Fruit fly (Drosophila melanogaster) whole organism, embryonic: Measurements from ENCODE around the gene CG34398.

Experiments
- Adf1 ChIP-seq: fragments of 200-800 bp; sonication (Bioruptor generic); IDR thresholded peaks from 2 replicates; pipeline ENCODE4 v1.3.6; 2022; ENCODE audit warnings: missing biosample characterization, missing genetic modification characterization
- Asciz ChIP-seq: fragments of 200-800 bp; sonication (Bioruptor generic); optimal IDR thresholded peaks from 2 replicates; lab custom pipeline; 2017; ENCODE audit warnings: missing biosample characterization, mild to moderate bottlenecking, missing genetic modification characterization, missing genetic modification reagents
- CG1024 ChIP-seq: fragments of 200-800 bp; sonication (Bioruptor generic); IDR thresholded peaks from 2 replicates; pipeline ENCODE4 v1.3.6; 2022; ENCODE audit warnings: missing biosample characterization, missing genetic modification characterization
- CG10959 ChIP-seq: fragments of 200-800 bp; sonication (Bioruptor generic); IDR thresholded peaks from 2 replicates; pipeline ENCODE4 v1.3.6; 2022; ENCODE audit warnings: missing biosample characterization, missing genetic modification characterization
- CG11723 ChIP-seq: fragments of 200-800 bp; sonication (Bioruptor generic); optimal IDR thresholded peaks from 2 replicates; lab custom pipeline; 2017; ENCODE audit warnings: missing biosample characterization, mild to moderate bottlenecking, missing genetic modification characterization
- CG12299 ChIP-seq: fragments of 200-800 bp; sonication (Bioruptor generic); optimal IDR thresholded peaks from 2 replicates; lab custom pipeline; 2018; ENCODE audit warnings: missing biosample characterization, mild to moderate bottlenecking, missing genetic modification characterization
- CG13424 ChIP-seq: fragments of 200-800 bp; sonication (Bioruptor generic); optimal IDR thresholded peaks from 2 replicates; lab custom pipeline; 2019; ENCODE audit warnings: missing biosample characterization, mild to moderate bottlenecking, missing genetic modification characterization, moderate library complexity
- CG13775 ChIP-seq: fragments of 200-800 bp; sonication (Bioruptor generic); optimal IDR thresholded peaks from 3 replicates; lab custom pipeline; 2017; ENCODE audit warnings: missing biosample characterization, mild to moderate bottlenecking, missing genetic modification characterization
- CG14441 ChIP-seq: fragments of 200-800 bp; sonication (Bioruptor generic); IDR thresholded peaks from 2 replicates; pipeline ENCODE4 v1.3.6; 2022; ENCODE audit warnings: missing biosample characterization, missing genetic modification characterization
- CG16779 ChIP-seq: fragments of 200-800 bp; sonication (Bioruptor generic); IDR thresholded peaks from 2 replicates; pipeline ENCODE4 v1.3.6; 2022; ENCODE audit warnings: missing biosample characterization, missing genetic modification characterization
- CG17568 ChIP-seq: fragments of 200-800 bp; sonication (Bioruptor generic); optimal IDR thresholded peaks from 2 replicates; lab custom pipeline; 2018; ENCODE audit warnings: missing biosample characterization, mild to moderate bottlenecking, missing genetic modification characterization, moderate library complexity
- CG18262 ChIP-seq: fragments of 200-800 bp; optimal IDR thresholded peaks from 3 replicates; lab custom pipeline; 2019; ENCODE audit warnings: missing biosample characterization, mild to moderate bottlenecking, missing genetic modification characterization, moderate library complexity
- CG1832 ChIP-seq: fragments of 200-800 bp; sonication (Bioruptor generic); optimal IDR thresholded peaks from 2 replicates; lab custom pipeline; 2017; ENCODE audit warnings: missing biosample characterization, mild to moderate bottlenecking, missing genetic modification characterization, inconsistent platforms
- CG18476 ChIP-seq: fragments of 200-800 bp; sonication (Bioruptor generic); optimal IDR thresholded peaks from 2 replicates; lab custom pipeline; 2016; ENCODE audit warnings: missing biosample characterization, mild to moderate bottlenecking, missing genetic modification characterization
- CG34422 ChIP-seq: fragments of 200-800 bp; sonication (Bioruptor generic); IDR thresholded peaks from 3 replicates; pipeline ENCODE4 v1.3.6; 2022; ENCODE audit warnings: missing biosample characterization, missing genetic modification characterization
- CG3995 ChIP-seq: fragments of 200-800 bp; sonication (Bioruptor generic); optimal IDR thresholded peaks from 3 replicates; lab custom pipeline; 2016; ENCODE audit warnings: missing biosample characterization, missing genetic modification characterization
- CG4404 ChIP-seq: fragments of 200-800 bp; sonication (Bioruptor generic); IDR thresholded peaks from 2 replicates; pipeline ENCODE4 v1.3.6; 2022; ENCODE audit warnings: missing biosample characterization, missing genetic modification characterization
- CG9437 ChIP-seq: fragments of 200-800 bp; sonication (Bioruptor generic); optimal IDR thresholded peaks from 2 replicates; lab custom pipeline; 2018; ENCODE audit warnings: missing biosample characterization, mild to moderate bottlenecking, missing genetic modification characterization
- CTCF ChIP-seq: fragments of 200-800 bp; sonication (Bioruptor generic); optimal IDR thresholded peaks from 2 replicates; lab custom pipeline; 2017; ENCODE audit warnings: missing biosample characterization, mild to moderate bottlenecking, missing genetic modification characterization, moderate library complexity
- CoRest ChIP-seq: fragments of 200-800 bp; sonication (Bioruptor generic); optimal IDR thresholded peaks from 3 replicates; lab custom pipeline; 2018; ENCODE audit warnings: missing biosample characterization, mild to moderate bottlenecking, missing genetic modification characterization, moderate library complexity
- E2f2 ChIP-seq: fragments of 200-800 bp; sonication (Bioruptor generic); IDR thresholded peaks from 2 replicates; pipeline ENCODE4 v1.3.6; 2022; ENCODE audit warnings: missing biosample characterization, missing genetic modification characterization
- Eip74EF ChIP-seq, 2 experiments: fragments of 200-800 bp in 1 of 2; fragments of >200 bp in 1 of 2; sonication (Bioruptor generic) in 1 of 2; optimal IDR thresholded peaks; 2 replicates each; lab custom pipeline; 2017 to 2019; ENCODE audit warnings: missing biosample characterization in 2 of 2, missing genetic modification characterization in 2 of 2, mild to moderate bottlenecking in 1 of 2, moderate library complexity in 1 of 2
- NK7.1 ChIP-seq: fragments of 200-800 bp; sonication (Bioruptor generic); optimal IDR thresholded peaks from 3 replicates; lab custom pipeline; 2016; ENCODE audit warnings: missing biosample characterization, missing genetic modification characterization
- Nf-YC ChIP-seq: fragments of 200-800 bp; optimal IDR thresholded peaks from 3 replicates; lab custom pipeline; 2019; ENCODE audit warnings: missing biosample characterization, mild to moderate bottlenecking, missing genetic modification characterization, moderate library complexity
- NfI ChIP-seq: fragments of 200-800 bp; sonication (Bioruptor generic); optimal IDR thresholded peaks from 3 replicates; lab custom pipeline; 2018; ENCODE audit warnings: missing biosample characterization, mild to moderate bottlenecking, missing genetic modification characterization, moderate library complexity
- Optix ChIP-seq: fragments of 200-800 bp; sonication (Bioruptor generic); IDR thresholded peaks from 3 replicates; pipeline ENCODE4 v1.3.6; 2022; ENCODE audit warnings: missing biosample characterization, missing genetic modification characterization
- Pdp1 ChIP-seq, 2 experiments: fragments of 200-800 bp; sonication (Bioruptor generic); optimal IDR thresholded peaks; 3 replicates each; lab custom pipeline; 2016; ENCODE audit warnings: missing biosample characterization in 2 of 2, missing genetic modification characterization in 2 of 2, mild to moderate bottlenecking in 1 of 2, moderate library complexity in 1 of 2
- Rx ChIP-seq: fragments of 200-800 bp; sonication (Bioruptor generic); IDR thresholded peaks from 2 replicates; pipeline ENCODE4 v1.3.6; 2022; ENCODE audit warnings: missing biosample characterization, missing genetic modification characterization
- abd-A ChIP-seq: fragments of 200-800 bp; sonication (Bioruptor generic); optimal IDR thresholded peaks from 3 replicates; lab custom pipeline; 2019; ENCODE audit warnings: missing biosample characterization, mild to moderate bottlenecking, missing genetic modification characterization, moderate library complexity
- ac ChIP-seq: fragments of 200-800 bp; sonication (Bioruptor generic); optimal IDR thresholded peaks from 3 replicates; lab custom pipeline; 2017; ENCODE audit warnings: missing biosample characterization, mild to moderate bottlenecking, missing genetic modification characterization
- amos ChIP-seq: fragments of 200-800 bp; sonication (Bioruptor generic); IDR thresholded peaks from 2 replicates; pipeline ENCODE4 v1.3.6; 2022; ENCODE audit warnings: missing biosample characterization, missing genetic modification characterization; ENCODE audit not compliant: partially characterized antibody
- cas ChIP-seq: fragments of 200-800 bp; sonication (Bioruptor generic); IDR thresholded peaks from 2 replicates; pipeline ENCODE4 v1.3.6; 2022; ENCODE audit warnings: missing biosample characterization, missing genetic modification characterization
- chn ChIP-seq: fragments of 200-800 bp; sonication (Bioruptor generic); optimal IDR thresholded peaks from 2 replicates; lab custom pipeline; 2016; ENCODE audit warnings: missing biosample characterization, missing genetic modification characterization
- da ChIP-seq: fragments of 200-800 bp; sonication (Bioruptor generic); optimal IDR thresholded peaks from 2 replicates; lab custom pipeline; 2016; ENCODE audit warnings: missing biosample characterization, missing genetic modification characterization
- disco-r ChIP-seq: fragments of 200-800 bp; sonication (Bioruptor generic); optimal IDR thresholded peaks from 2 replicates; lab custom pipeline; 2016; ENCODE audit warnings: missing biosample characterization, missing genetic modification characterization
- ftz-f1 ChIP-seq: fragments of 200-800 bp; sonication (Bioruptor generic); optimal IDR thresholded peaks from 2 replicates; lab custom pipeline; 2016; ENCODE audit warnings: missing biosample characterization, missing genetic modification characterization
- grn ChIP-seq: fragments of 200-800 bp; sonication (Bioruptor generic); optimal IDR thresholded peaks from 3 replicates; lab custom pipeline; 2017; ENCODE audit warnings: missing biosample characterization, missing genetic modification characterization
- gt ChIP-seq: fragments of 200-800 bp; sonication (Bioruptor generic); IDR thresholded peaks from 2 replicates; pipeline ENCODE4 v1.3.6; 2022; ENCODE audit warnings: missing biosample characterization, missing genetic modification characterization
- lmd ChIP-seq: fragments of 200-800 bp; sonication (Bioruptor generic); IDR thresholded peaks from 2 replicates; pipeline ENCODE4 v1.3.6; 2022; ENCODE audit warnings: missing biosample characterization, missing genetic modification characterization
- odd ChIP-seq: fragments of 200-800 bp; sonication (Bioruptor generic); optimal IDR thresholded peaks from 2 replicates; lab custom pipeline; 2017; ENCODE audit warnings: missing biosample characterization, mild to moderate bottlenecking, missing genetic modification characterization
- pita ChIP-seq: fragments of 200-800 bp; sonication (Bioruptor generic); optimal IDR thresholded peaks from 2 replicates; lab custom pipeline; 2017; ENCODE audit warnings: missing biosample characterization, mild to moderate bottlenecking, missing genetic modification characterization
- sens-2 ChIP-seq: fragments of 200-800 bp; sonication (Bioruptor generic); IDR thresholded peaks from 2 replicates; pipeline ENCODE4 v1.3.6; 2022; ENCODE audit warnings: missing biosample characterization, missing genetic modification characterization
- shn ChIP-seq: fragments of 200-800 bp; sonication (Bioruptor generic); optimal IDR thresholded peaks from 3 replicates; lab custom pipeline; 2016; ENCODE audit warnings: missing biosample characterization, missing genetic modification characterization
- slou ChIP-seq: fragments of 200-800 bp; sonication (Bioruptor generic); optimal IDR thresholded peaks from 3 replicates; lab custom pipeline; 2016; ENCODE audit warnings: missing biosample characterization, missing genetic modification characterization
- sob ChIP-seq: fragments of 200-800 bp; sonication (Bioruptor generic); IDR thresholded peaks from 2 replicates; pipeline ENCODE4 v1.3.6; 2022; ENCODE audit warnings: missing biosample characterization, missing genetic modification characterization
- sqz ChIP-seq: fragments of 200-800 bp; sonication (Bioruptor generic); optimal IDR thresholded peaks from 3 replicates; lab custom pipeline; 2018; ENCODE audit warnings: missing biosample characterization, mild to moderate bottlenecking, missing genetic modification characterization
- ssp ChIP-seq: fragments of 200-800 bp; sonication (Bioruptor generic); IDR thresholded peaks from 2 replicates; pipeline ENCODE4 v1.3.6; 2022; ENCODE audit warnings: missing biosample characterization, missing genetic modification characterization
- tap ChIP-seq: fragments of 200-800 bp; optimal IDR thresholded peaks from 3 replicates; lab custom pipeline; 2019; ENCODE audit warnings: missing biosample characterization, mild to moderate bottlenecking, missing genetic modification characterization, moderate library complexity
- trem ChIP-seq: fragments of 200-800 bp; optimal IDR thresholded peaks from 3 replicates; lab custom pipeline; 2019; ENCODE audit warnings: missing biosample characterization, mild to moderate bottlenecking, missing genetic modification characterization, moderate library complexity
- twi ChIP-seq: fragments of 200-800 bp; optimal IDR thresholded peaks from 2 replicates; lab custom pipeline; 2019; ENCODE audit warnings: missing biosample characterization, mild to moderate bottlenecking, missing genetic modification characterization, moderate library complexity
- yki ChIP-seq: fragments of >200 bp; optimal IDR thresholded peaks from 3 replicates; lab custom pipeline; 2018

CG34398 gene

DNA sequence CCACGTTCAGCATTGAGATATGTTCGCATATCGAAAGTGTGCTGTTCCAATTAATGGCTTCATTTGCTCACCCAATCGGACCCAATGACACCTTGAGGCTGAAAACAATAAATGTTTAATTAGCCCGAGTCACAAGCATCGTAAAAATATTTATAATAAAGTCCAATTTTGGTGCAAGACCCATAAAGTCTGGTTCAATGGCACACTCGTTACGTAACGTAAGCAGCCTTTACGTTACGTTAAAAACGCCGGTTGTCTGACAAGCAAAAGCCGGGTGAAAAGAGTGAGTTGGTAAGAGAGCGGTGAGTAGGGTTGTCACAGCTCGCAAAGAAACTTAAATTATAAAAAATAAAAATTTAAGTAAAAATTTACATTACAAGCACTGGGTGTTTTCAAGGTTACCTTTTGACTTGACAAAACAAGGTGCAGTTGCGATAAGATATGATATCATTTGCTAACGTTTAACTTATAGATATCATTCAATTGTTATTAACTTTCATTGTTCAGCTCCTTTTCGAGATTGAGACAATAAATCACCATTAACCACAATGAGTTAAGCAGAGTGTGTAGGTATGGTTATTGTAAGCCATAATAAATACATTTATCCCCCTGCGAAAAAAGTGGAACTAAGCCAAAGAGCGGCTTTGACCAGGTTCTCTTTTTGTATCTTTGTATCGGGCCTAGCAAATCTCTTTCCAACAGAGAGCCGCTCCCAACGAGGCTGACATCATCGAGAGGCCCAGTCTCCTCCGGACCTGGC is 452 bp upstream of the CG34398 start (continued):
- no peak for TF ChIP-seq ac (GFP tag; lab: Kevin White, UChicago)
- TF ChIP-seq NfI (GFP tag; lab: Kevin White, UChicago) = peak; percentile 55
- TF ChIP-seq da (GFP tag; lab: Kevin White, UChicago) = no peak
- TF ChIP-seq CoRest (tag; lab: Kevin White, UChicago) = peak; percentile 65
- TF ChIP-seq CG1024 (GFP tag; lab: Robert Waterston, UW) = no peak
- TF ChIP-seq twi = no peak
- TF ChIP-seq Nf-YC (tag; lab: Kevin White, UChicago) = peak; percentile 48
- no peak for TF ChIP-seq CG10959 (GFP tag; lab: Robert Waterston, UW)
- no peak for TF ChIP-seq CG1832 (GFP tag; lab: Kevin White, UChicago)
- no peak for TF ChIP-seq CG11723 (GFP tag; lab: Kevin White, UChicago)
- peak; percentile 22; the same call in 1 of the 3 replicates for TF ChIP-seq CG34422
- TF ChIP-seq Asciz = peak; percentile 45
- no peak for TF ChIP-seq chn
- TF ChIP-seq Optix (GFP tag; lab: Robert Waterston, UW) = no peak
- TF ChIP-seq yki = no peak
- TF ChIP-seq CG13424 (tag; lab: Kevin White, UChicago) = peak; percentile 75
- no peak for TF ChIP-seq CG4404 (GFP tag; lab: Robert Waterston, UW)
- no peak for TF ChIP-seq amos (GFP tag; lab: Robert Waterston, UW)
- no peak for TF ChIP-seq CG18476
- TF ChIP-seq CTCF = no peak
- no peak for TF ChIP-seq gt
- peak; percentile 57 for TF ChIP-seq tap
- no peak for TF ChIP-seq abd-A (tag; lab: Kevin White, UChicago)
- no peak for TF ChIP-seq CG16779 (GFP tag; lab: Robert Waterston, UW)
- TF ChIP-seq odd = peak; percentile 43
- TF ChIP-seq CG17568 (GFP tag; lab: Kevin White, UChicago) = peak; percentile 42
- peak; percentile 64 for TF ChIP-seq CG18262 (tag; lab: Kevin White, UChicago)
- TF ChIP-seq ftz-f1 = no peak
- TF ChIP-seq trem (tag; lab: Kevin White, UChicago) = no peak
- TF ChIP-seq shn (GFP tag; lab: Kevin White, UChicago) = no peak
- peak; percentile 41; the same call in 1 of the 2 replicates for TF ChIP-seq lmd (GFP tag; lab: Robert Waterston, UW)
- TF ChIP-seq slou (GFP tag; lab: Kevin White, UChicago) = no peak
- TF ChIP-seq ssp (GFP tag; lab: Robert Waterston, UW) = no peak
- TF ChIP-seq sens-2 = no peak
- peak; percentile 6 for TF ChIP-seq CG13775
- TF ChIP-seq sob (GFP tag; lab: Robert Waterston, UW) = no peak
- no peak for TF ChIP-seq disco-r (GFP tag; lab: Kevin White, UChicago)
- TF ChIP-seq CG12299 (tag; lab: Kevin White, UChicago) = no peak
- TF ChIP-seq Pdp1 (GFP tag; optimal IDR thresholded peaks at IDR 0.05; lab: Kevin White, UChicago) = peak in 1 of 2 experiments; percentile 76
- TF ChIP-seq Adf1 (GFP tag; lab: Robert Waterston, UW) = no peak
- TF ChIP-seq grn (GFP tag; lab: Kevin White, UChicago) = no peak
- TF ChIP-seq CG9437 (GFP tag; lab: Kevin White, UChicago) = peak; percentile 97
- TF ChIP-seq cas (GFP tag; lab: Robert Waterston, UW) = no peak
- no peak for TF ChIP-seq NK7.1 (GFP tag; lab: Kevin White, UChicago)
- no peak for TF ChIP-seq Rx (GFP tag; lab: Robert Waterston, UW)
- TF ChIP-seq CG14441 = no peak; the same call in 1 of the 2 replicates
- no peak for TF ChIP-seq CG3995
- TF ChIP-seq pita = no peak
- peak in 1 of 2 experiments; percentile 30 for TF ChIP-seq Eip74EF (GFP tag; optimal IDR thresholded peaks at IDR 0.05; lab: Kevin White, UChicago)
- TF ChIP-seq E2f2 = no peak
- peak; percentile 25 for TF ChIP-seq sqz (GFP tag; lab: Kevin White, UChicago)
